Fruit fly (Drosophila melanogaster): Measurements from ENCODE around the gene IP3K1.

DNA sequence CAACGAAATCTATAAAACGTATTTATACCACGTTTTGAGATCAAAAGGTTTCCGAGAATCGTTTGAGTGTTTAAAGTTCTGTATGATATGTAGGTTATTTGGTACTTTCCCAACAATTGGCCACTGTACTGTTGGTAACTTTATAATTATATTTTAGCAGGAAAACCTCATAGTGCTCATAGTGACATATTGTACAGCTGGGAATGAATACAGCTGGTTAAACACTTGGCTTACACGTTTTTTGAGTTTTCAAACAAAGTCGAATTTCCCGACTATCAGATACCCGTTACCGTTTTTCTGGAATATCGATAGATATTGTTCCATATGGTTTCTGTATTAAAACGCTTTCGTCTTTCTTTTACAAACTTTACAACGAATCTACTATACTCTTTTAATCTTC, 3.8 kb upstream of the IP3K1 start:
- TF ChIP-seq CG9948 (tag; optimal IDR thresholded peaks at IDR 0.05): no peak
- TF ChIP-seq CG4496 (GFP tag; IDR thresholded peaks at IDR 0.05): no peak
- no peak for TF ChIP-seq CG34367 (tag; optimal IDR thresholded peaks at IDR 0.05)
- no peak for TF ChIP-seq EcR (GFP tag; optimal IDR thresholded peaks at IDR 0.05)
- no peak for TF ChIP-seq CG12605 (GFP tag; IDR thresholded peaks at IDR 0.05)
